Fruit fly (Drosophila melanogaster) whole organism, embryonic: ENCODE results near the gene Rpn12.

ENCODE experiments used
- Bgb ChIP-seq: fragments of 200-800 bp; sonication (Bioruptor generic); IDR thresholded peaks from 2 replicates; pipeline ENCODE4 v1.3.6; 2022; ENCODE audit warnings: missing biosample characterization, missing genetic modification characterization; ENCODE audit not compliant: partially characterized antibody
- CG10267 ChIP-seq: fragments of 200-800 bp; sonication (Bioruptor generic); optimal IDR thresholded peaks from 2 replicates; lab custom pipeline; 2018; ENCODE audit warnings: missing biosample characterization, mild to moderate bottlenecking, missing genetic modification characterization, moderate library complexity
- CG12744 ChIP-seq: fragments of 200-800 bp; sonication (Bioruptor generic); optimal IDR thresholded peaks from 2 replicates; lab custom pipeline; 2016; ENCODE audit warnings: missing biosample characterization, missing genetic modification characterization
- CG13296 ChIP-seq: fragments of 200-800 bp; sonication (Bioruptor generic); optimal IDR thresholded peaks from 3 replicates; lab custom pipeline; 2018; ENCODE audit warnings: missing biosample characterization, mild to moderate bottlenecking, missing genetic modification characterization
- CG13775 ChIP-seq: fragments of 200-800 bp; sonication (Bioruptor generic); optimal IDR thresholded peaks from 3 replicates; lab custom pipeline; 2017; ENCODE audit warnings: missing biosample characterization, mild to moderate bottlenecking, missing genetic modification characterization
- CG14965 ChIP-seq: fragments of 200-800 bp; sonication (Bioruptor generic); optimal IDR thresholded peaks from 2 replicates; lab custom pipeline; 2016; ENCODE audit warnings: missing biosample characterization, missing genetic modification characterization, borderline replicate concordance
- CG15696 ChIP-seq: fragments of 200-800 bp; sonication (Bioruptor generic); optimal IDR thresholded peaks from 2 replicates; lab custom pipeline; 2019; ENCODE audit warnings: missing biosample characterization, mild to moderate bottlenecking, missing genetic modification characterization, moderate library complexity
- CG16815 ChIP-seq: fragments of 200-800 bp; sonication (Bioruptor generic); optimal IDR thresholded peaks from 3 replicates; lab custom pipeline; 2017; ENCODE audit warnings: missing biosample characterization, mild to moderate bottlenecking, missing genetic modification characterization
- CG17612 ChIP-seq: fragments of 200-800 bp; sonication (Bioruptor generic); IDR thresholded peaks from 2 replicates; pipeline ENCODE4 v1.3.6; 2022; ENCODE audit warnings: missing biosample characterization, missing genetic modification characterization
- CG18764 ChIP-seq: fragments of 200-800 bp; sonication (Bioruptor generic); optimal IDR thresholded peaks from 3 replicates; lab custom pipeline; 2016; ENCODE audit warnings: missing biosample characterization, missing genetic modification characterization
- CG2199 ChIP-seq: fragments of 200-800 bp; sonication (Bioruptor generic); IDR thresholded peaks from 3 replicates; pipeline ENCODE4 v1.3.6; 2022; ENCODE audit warnings: missing biosample characterization, missing genetic modification characterization
- CG31224 ChIP-seq: fragments of 200-800 bp; sonication (Bioruptor generic); IDR thresholded peaks from 2 replicates; pipeline ENCODE4 v1.3.6; 2022; ENCODE audit warnings: missing biosample characterization, missing genetic modification characterization
- CG32532 ChIP-seq: fragments of 200-800 bp; sonication (Bioruptor generic); IDR thresholded peaks from 2 replicates; pipeline ENCODE4 v1.3.6; 2022; ENCODE audit warnings: missing biosample characterization, missing genetic modification characterization
- CG3281 ChIP-seq: fragments of 200-800 bp; sonication (Bioruptor generic); optimal IDR thresholded peaks from 3 replicates; lab custom pipeline; 2017; ENCODE audit warnings: missing biosample characterization, mild to moderate bottlenecking, missing genetic modification characterization
- CG4820 ChIP-seq: fragments of 200-800 bp; sonication (Bioruptor generic); optimal IDR thresholded peaks from 3 replicates; lab custom pipeline; 2016; ENCODE audit warnings: missing biosample characterization, missing genetic modification characterization
- CG6175 ChIP-seq: fragments of 200-800 bp; sonication (Bioruptor generic); IDR thresholded peaks from 3 replicates; pipeline ENCODE4 v1.3.6; 2022; ENCODE audit warnings: missing biosample characterization, missing genetic modification characterization
- CG6683 ChIP-seq: fragments of 200-800 bp; sonication (Bioruptor generic); optimal IDR thresholded peaks from 2 replicates; lab custom pipeline; 2017; ENCODE audit warnings: missing biosample characterization, mild to moderate bottlenecking, missing genetic modification characterization, missing genetic modification reagents
- CG6765 ChIP-seq: fragments of 200-800 bp; sonication (Bioruptor generic); optimal IDR thresholded peaks from 3 replicates; lab custom pipeline; 2017; ENCODE audit warnings: missing biosample characterization, mild to moderate bottlenecking, missing genetic modification characterization
- CG7372 ChIP-seq: fragments of 200-800 bp; sonication (Bioruptor generic); IDR thresholded peaks from 2 replicates; pipeline ENCODE4 v1.3.6; 2022; ENCODE audit warnings: missing biosample characterization, missing genetic modification characterization
- CG8089 ChIP-seq: fragments of 200-800 bp; sonication (Bioruptor generic); optimal IDR thresholded peaks from 3 replicates; lab custom pipeline; 2016; ENCODE audit warnings: missing biosample characterization, missing genetic modification characterization
- CG8478 ChIP-seq: fragments of >200 bp; optimal IDR thresholded peaks from 2 replicates; lab custom pipeline; 2018
- CG8944 ChIP-seq: fragments of 200-800 bp; sonication (Bioruptor generic); optimal IDR thresholded peaks from 3 replicates; lab custom pipeline; 2016; ENCODE audit warnings: missing biosample characterization, missing genetic modification characterization
- D19A ChIP-seq: fragments of 200-800 bp; optimal IDR thresholded peaks from 3 replicates; lab custom pipeline; 2019; ENCODE audit warnings: missing biosample characterization, mild to moderate bottlenecking, missing genetic modification characterization, moderate library complexity
- Doc2 ChIP-seq: fragments of 200-800 bp; sonication (Bioruptor generic); IDR thresholded peaks from 2 replicates; pipeline ENCODE4 v1.3.6; 2022; ENCODE audit warnings: missing biosample characterization, missing genetic modification characterization
- E2f1 ChIP-seq: fragments of 200-800 bp; sonication (Bioruptor generic); IDR thresholded peaks from 2 replicates; pipeline ENCODE4 v1.3.6; 2022; ENCODE audit warnings: missing biosample characterization, missing genetic modification characterization
- ERR ChIP-seq: fragments of 200-800 bp; sonication (Bioruptor generic); optimal IDR thresholded peaks from 2 replicates; lab custom pipeline; 2016; ENCODE audit warnings: missing biosample characterization, missing genetic modification characterization
- Ets65A ChIP-seq: fragments of 200-800 bp; sonication (Bioruptor generic); peaks from one replicate; lab custom pipeline; 2016; ENCODE audit warnings: missing biosample characterization, missing genetic modification characterization
- Fer3 ChIP-seq: fragments of 200-800 bp; sonication (Bioruptor generic); optimal IDR thresholded peaks from 2 replicates; lab custom pipeline; 2018; ENCODE audit warnings: missing biosample characterization, mild to moderate bottlenecking, missing genetic modification characterization, moderate library complexity
- Lhr ChIP-seq: fragments of 200-800 bp; sonication (Bioruptor generic); optimal IDR thresholded peaks from 3 replicates; lab custom pipeline; 2017; ENCODE audit warnings: mild to moderate bottlenecking, missing biosample characterization, missing genetic modification reagents, missing genetic modification characterization
- NC2β ChIP-seq: fragments of 200-800 bp; sonication (Bioruptor generic); optimal IDR thresholded peaks from 2 replicates; lab custom pipeline; 2016; ENCODE audit warnings: missing biosample characterization, missing genetic modification characterization
- Rx ChIP-seq: fragments of 200-800 bp; sonication (Bioruptor generic); IDR thresholded peaks from 2 replicates; pipeline ENCODE4 v1.3.6; 2022; ENCODE audit warnings: missing biosample characterization, missing genetic modification characterization
- al ChIP-seq: fragments of 200-800 bp; sonication (Bioruptor generic); IDR thresholded peaks from 2 replicates; pipeline ENCODE4 v1.3.6; 2022; ENCODE audit warnings: missing biosample characterization, missing genetic modification characterization
- bab2 ChIP-seq: fragments of 200-800 bp; sonication (Bioruptor generic); optimal IDR thresholded peaks from 2 replicates; lab custom pipeline; 2016; ENCODE audit warnings: missing biosample characterization, missing genetic modification characterization
- btn ChIP-seq: fragments of 200-800 bp; sonication (Bioruptor generic); optimal IDR thresholded peaks from 2 replicates; lab custom pipeline; 2016; ENCODE audit warnings: missing biosample characterization, missing genetic modification characterization
- caup ChIP-seq: fragments of 200-800 bp; sonication (Bioruptor generic); optimal IDR thresholded peaks from 3 replicates; lab custom pipeline; 2017; ENCODE audit warnings: missing biosample characterization, mild to moderate bottlenecking, missing genetic modification characterization, moderate library complexity; ENCODE audit not compliant: severe bottlenecking
- ci ChIP-seq: fragments of 200-800 bp; sonication (Bioruptor generic); IDR thresholded peaks from 3 replicates; pipeline ENCODE4 v1.3.6; 2022; ENCODE audit warnings: missing biosample characterization, missing genetic modification characterization
- emc ChIP-seq: fragments of 200-800 bp; sonication (Bioruptor generic); optimal IDR thresholded peaks from 2 replicates; lab custom pipeline; 2016; ENCODE audit warnings: missing biosample characterization, missing genetic modification characterization
- gcm2 ChIP-seq: fragments of 200-800 bp; sonication (Bioruptor generic); optimal IDR thresholded peaks from 2 replicates; lab custom pipeline; 2016; ENCODE audit warnings: missing biosample characterization, missing genetic modification characterization
- grau ChIP-seq: fragments of 200-800 bp; optimal IDR thresholded peaks from 3 replicates; lab custom pipeline; 2019; ENCODE audit warnings: missing biosample characterization, mild to moderate bottlenecking, missing genetic modification characterization, moderate library complexity
- mam ChIP-seq: fragments of 200-800 bp; sonication (Bioruptor generic); optimal IDR thresholded peaks from 3 replicates; lab custom pipeline; 2016; ENCODE audit warnings: missing biosample characterization, missing genetic modification characterization
- nau ChIP-seq: fragments of 200-800 bp; sonication (Bioruptor generic); optimal IDR thresholded peaks from 3 replicates; lab custom pipeline; 2017; ENCODE audit warnings: missing biosample characterization, mild to moderate bottlenecking, missing genetic modification characterization, missing genetic modification reagents
- onecut ChIP-seq: fragments of 200-800 bp; sonication (Bioruptor generic); IDR thresholded peaks from 2 replicates; pipeline ENCODE4 v1.3.6; 2022; ENCODE audit warnings: missing biosample characterization, missing genetic modification characterization
- pan ChIP-seq, 4 experiments: fragments of >200 bp in 3 of 4; fragments of 200-800 bp in 1 of 4; sonication (Bioruptor generic) in 1 of 4; optimal IDR thresholded peaks in 3 of 4; IDR thresholded peaks in 1 of 4; 2 replicates each; pipeline versions ENCODE4 v1.3.6 to Lab custom; 2017 to 2022; ENCODE audit warnings: missing biosample characterization in 2 of 4, missing genetic modification characterization in 2 of 4, mixed read lengths in 1 of 4
- pita ChIP-seq: fragments of 200-800 bp; sonication (Bioruptor generic); optimal IDR thresholded peaks from 2 replicates; lab custom pipeline; 2017; ENCODE audit warnings: missing biosample characterization, mild to moderate bottlenecking, missing genetic modification characterization
- pnt ChIP-seq: fragments of 200-800 bp; sonication (Bioruptor generic); optimal IDR thresholded peaks from 3 replicates; lab custom pipeline; 2016; ENCODE audit warnings: missing biosample characterization, missing genetic modification characterization
- pros ChIP-seq: fragments of 200-800 bp; sonication (Bioruptor generic); optimal IDR thresholded peaks from 3 replicates; lab custom pipeline; 2019; ENCODE audit warnings: missing biosample characterization, mild to moderate bottlenecking, missing genetic modification characterization, moderate library complexity
- rib ChIP-seq: fragments of 200-800 bp; sonication (Bioruptor generic); IDR thresholded peaks from 2 replicates; pipeline ENCODE4 v1.3.6; 2022; ENCODE audit warnings: missing biosample characterization, missing genetic modification characterization
- sima ChIP-seq: fragments of 200-800 bp; sonication (Bioruptor generic); optimal IDR thresholded peaks from 2 replicates; lab custom pipeline; 2016; ENCODE audit warnings: missing biosample characterization, missing genetic modification characterization
- trh ChIP-seq: fragments of 200-800 bp; sonication (Bioruptor generic); optimal IDR thresholded peaks from 2 replicates; lab custom pipeline; 2016; ENCODE audit warnings: missing biosample characterization, missing genetic modification characterization
- twi ChIP-seq: fragments of 200-800 bp; optimal IDR thresholded peaks from 2 replicates; lab custom pipeline; 2019; ENCODE audit warnings: missing biosample characterization, mild to moderate bottlenecking, missing genetic modification characterization, moderate library complexity
- tx ChIP-seq: fragments of 200-800 bp; sonication (Bioruptor generic); optimal IDR thresholded peaks from 2 replicates; lab custom pipeline; 2016; ENCODE audit warnings: missing biosample characterization, missing genetic modification characterization
- unc-4 ChIP-seq: fragments of 200-800 bp; sonication (Bioruptor generic); IDR thresholded peaks from 2 replicates; pipeline ENCODE4 v1.3.6; 2022; ENCODE audit warnings: missing biosample characterization, missing genetic modification characterization; ENCODE audit not compliant: partially characterized antibody

Gene Rpn12

dm6 chr3L:16612972-16613371, 30.1 kb downstream of the Rpn12 start (continued):
- 0 out of 2 replicates have a peak, but pooled peaks have one; percentile 31 for TF ChIP-seq al (GFP tag; lab: Robert Waterston, UW)
- no peak for TF ChIP-seq CG2199 (GFP tag; lab: Robert Waterston, UW)
- TF ChIP-seq twi (tag; lab: Kevin White, UChicago), result no peak
- TF ChIP-seq pros (GFP tag; lab: Kevin White, UChicago), result no peak
- no peak for TF ChIP-seq CG18764 (GFP tag; lab: Kevin White, UChicago)
- no peak for TF ChIP-seq D19A (tag; lab: Kevin White, UChicago)
- no peak for TF ChIP-seq CG12744 (GFP tag; lab: Kevin White, UChicago)
- no peak for TF ChIP-seq onecut (GFP tag; lab: Robert Waterston, UW)
- TF ChIP-seq Rx (GFP tag; lab: Robert Waterston, UW), result no peak
- no peak for TF ChIP-seq CG16815 (GFP tag; lab: Kevin White, UChicago)
- TF ChIP-seq btn (GFP tag; lab: Kevin White, UChicago), result no peak
- no peak for TF ChIP-seq CG6765 (GFP tag; lab: Kevin White, UChicago)
- no peak for TF ChIP-seq ERR
- TF ChIP-seq pita (GFP tag; lab: Kevin White, UChicago), result no peak
- no peak for TF ChIP-seq CG15696 (tag; lab: Kevin White, UChicago)
- TF ChIP-seq Ets65A (GFP tag; lab: Kevin White, UChicago), result peak; percentile 13
- peak; percentile 10; the same call in 1 of the 3 replicates for TF ChIP-seq ci
- no peak for TF ChIP-seq sima (GFP tag; lab: Kevin White, UChicago)
- no peak for TF ChIP-seq Bgb (GFP tag; lab: Robert Waterston, UW)
- TF ChIP-seq emc (GFP tag; lab: Kevin White, UChicago), result no peak
- TF ChIP-seq grau (tag; lab: Kevin White, UChicago), result peak; percentile 0
- TF ChIP-seq CG6175 (GFP tag; lab: Robert Waterston, UW), result no peak
- no peak for TF ChIP-seq E2f1 (GFP tag; lab: Robert Waterston, UW)
- TF ChIP-seq nau (GFP tag; lab: Kevin White, UChicago), result no peak
- TF ChIP-seq CG32532 (GFP tag; lab: Robert Waterston, UW), result peak; percentile 59
- no peak for TF ChIP-seq CG6683
- no peak for TF ChIP-seq Doc2 (GFP tag; lab: Robert Waterston, UW)
- no peak for TF ChIP-seq CG10267 (tag; lab: Kevin White, UChicago)
- no peak for TF ChIP-seq trh (GFP tag; lab: Kevin White, UChicago)
- no peak for TF ChIP-seq pnt
- no peak for TF ChIP-seq gcm2
- TF ChIP-seq CG8478 (lab: Kevin White, UChicago), result no peak
- peak; percentile 6 for TF ChIP-seq CG13775 (GFP tag; lab: Kevin White, UChicago)
- TF ChIP-seq CG4820 (GFP tag; lab: Kevin White, UChicago), result no peak
- TF ChIP-seq caup, result no peak
- TF ChIP-seq Fer3 (tag; lab: Kevin White, UChicago), result no peak
- no peak for TF ChIP-seq CG17612
- no peak for TF ChIP-seq NC2β (GFP tag; lab: Kevin White, UChicago)
- TF ChIP-seq CG8944, result no peak
- TF ChIP-seq tx (GFP tag; lab: Kevin White, UChicago), result no peak
- TF ChIP-seq bab2 (GFP tag; lab: Kevin White, UChicago), result no peak
- TF ChIP-seq pan (optimal IDR thresholded peaks at IDR 0.05; lab: Kevin White, UChicago), result no peak
- TF ChIP-seq pan (GFP tag; optimal IDR thresholded peaks at IDR 0.05 in 1 of 2, IDR thresholded peaks at IDR 0.05 in 1 of 2), result peak in 1 of 2 experiments; percentile 27
- peak; percentile 18 for TF ChIP-seq mam (GFP tag; lab: Kevin White, UChicago)
- no peak for TF ChIP-seq CG8089 (GFP tag; lab: Kevin White, UChicago)
- peak; percentile 42 for TF ChIP-seq CG3281
- TF ChIP-seq Lhr (GFP tag; lab: Kevin White, UChicago), result no peak
- no peak for TF ChIP-seq CG13296 (GFP tag; lab: Kevin White, UChicago)
- peak; percentile 65 for TF ChIP-seq rib (GFP tag; lab: Robert Waterston, UW)
- no peak for TF ChIP-seq CG31224 (GFP tag; lab: Robert Waterston, UW)
- TF ChIP-seq unc-4, result no peak
- no peak for TF ChIP-seq CG14965 (GFP tag; lab: Kevin White, UChicago)
- no peak for TF ChIP-seq CG7372
